Fruit fly (Drosophila melanogaster) whole organism, prepupa: ENCODE data around the gene Sc2.

Experiments
- CG11294 ChIP-seq: fragments of 200-800 bp; sonication (Bioruptor generic); IDR thresholded peaks from 2 replicates; pipeline ENCODE4 v1.3.6; 2022; ENCODE audit warnings: missing biosample characterization, missing genetic modification characterization
- CG16779 ChIP-seq: fragments of 200-800 bp; sonication (Bioruptor generic); optimal IDR thresholded peaks from 3 replicates; lab custom pipeline; 2017; ENCODE audit warnings: missing biosample characterization, mild to moderate bottlenecking, missing genetic modification characterization
- CG9139 ChIP-seq: fragments of 200-800 bp; sonication (Bioruptor generic); optimal IDR thresholded peaks from 3 replicates; lab custom pipeline; 2017; ENCODE audit warnings: missing biosample characterization, mild to moderate bottlenecking, missing genetic modification characterization
- Eip75B ChIP-seq: fragments of 200-800 bp; sonication (Bioruptor generic); optimal IDR thresholded peaks from 3 replicates; lab custom pipeline; 2016; ENCODE audit warnings: missing biosample characterization, missing genetic modification characterization
- Hr38 ChIP-seq: sonication (Bioruptor generic); optimal IDR thresholded peaks from 2 replicates; lab custom pipeline; 2016; ENCODE audit warnings: missing biosample characterization, missing genetic modification characterization
- Met ChIP-seq: fragments of 200-800 bp; sonication (Bioruptor generic); optimal IDR thresholded peaks from 3 replicates; lab custom pipeline; 2016; ENCODE audit warnings: missing biosample characterization, missing genetic modification characterization
- OdsH ChIP-seq: fragments of 200-800 bp; sonication (Bioruptor generic); optimal IDR thresholded peaks from 3 replicates; lab custom pipeline; 2016; ENCODE audit warnings: missing biosample characterization, missing genetic modification characterization
- Sox102F ChIP-seq: fragments of 200-800 bp; sonication (Bioruptor generic); optimal IDR thresholded peaks from 2 replicates; lab custom pipeline; 2016; ENCODE audit warnings: missing biosample characterization, mild to moderate bottlenecking, missing genetic modification characterization
- cyc ChIP-seq: fragments of 200-800 bp; sonication (Bioruptor generic); optimal IDR thresholded peaks from 3 replicates; lab custom pipeline; 2016; ENCODE audit warnings: missing biosample characterization, missing genetic modification characterization
- fd59A ChIP-seq: fragments of 200-800 bp; sonication (Bioruptor generic); optimal IDR thresholded peaks from 2 replicates; lab custom pipeline; 2017; ENCODE audit warnings: missing biosample characterization, mild to moderate bottlenecking, missing genetic modification characterization, missing genetic modification reagents
- ss ChIP-seq, 2 experiments: fragments of 200-800 bp; sonication (Bioruptor generic); optimal IDR thresholded peaks; 2 replicates in 1 of 2; 3 replicates in 1 of 2; lab custom pipeline; 2017 to 2018; ENCODE audit warnings: mild to moderate bottlenecking in 2 of 2, missing biosample characterization in 2 of 2, missing genetic modification characterization in 2 of 2, moderate library complexity in 1 of 2
- vri ChIP-seq: fragments of 200-800 bp; sonication (Bioruptor generic); optimal IDR thresholded peaks from 3 replicates; lab custom pipeline; 2016; ENCODE audit warnings: missing biosample characterization, mild to moderate bottlenecking, missing genetic modification characterization

DNA sequence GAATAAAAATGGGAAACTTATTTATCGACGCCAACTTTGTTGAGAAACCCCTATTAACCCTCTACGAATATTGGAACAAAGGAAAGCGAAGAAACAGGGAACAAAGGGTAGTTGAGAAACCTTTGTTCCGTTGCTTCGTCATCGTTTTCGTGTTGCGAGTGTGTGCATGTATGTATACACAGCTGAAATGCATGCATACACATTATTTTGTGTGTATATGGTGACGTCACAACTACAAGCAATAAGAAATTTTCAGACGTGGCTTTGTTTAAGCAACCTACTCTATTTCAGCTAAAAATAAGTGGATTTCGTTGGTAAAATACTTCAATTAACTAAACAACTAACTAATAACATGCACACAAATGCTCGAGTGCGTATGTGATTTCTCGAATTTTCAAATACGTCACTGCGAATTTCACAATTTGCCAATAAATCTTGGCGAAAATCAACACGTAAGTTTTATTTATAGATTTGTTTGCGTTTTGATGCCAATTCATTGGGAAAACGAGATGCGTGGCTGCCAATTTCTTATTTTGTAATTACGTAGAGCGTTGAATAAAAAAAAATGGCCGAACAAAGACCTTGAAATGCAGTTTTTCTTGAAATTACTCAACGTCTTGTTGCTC lies 1.3 kb upstream of the Sc2 start:
- TF ChIP-seq Eip75B (no peak), OdsH (GFP tag; lab: Kevin White, UChicago) (no peak), ss (GFP tag; optimal IDR thresholded peaks at IDR 0.05; lab: Kevin White, UChicago) (peak; percentile 42 to 62), fd59A (GFP tag; lab: Kevin White, UChicago) (no peak), Met (no peak), cyc (GFP tag; lab: Kevin White, UChicago) (no peak), vri (GFP tag; lab: Kevin White, UChicago) (peak; percentile 5), Sox102F (GFP tag; lab: Kevin White, UChicago) (no peak), Hr38 (GFP tag; lab: Kevin White, UChicago) (no peak), CG16779 (no peak), CG11294 (GFP tag; lab: Robert Waterston, UW) (no peak), CG9139 (GFP tag; lab: Kevin White, UChicago) (no peak)
